Worm (Caenorhabditis elegans): Measurements from ENCODE around the gene vha-3.

vha-3 gene

ce11 chrIV:2316273-2316672 is 528 bp upstream of the vha-3 start, which contains the start of gene Y38F2AL.12:
Gene Y38F2AL.12 (plus strand): TSS chrIV:2316573.
- TF ChIP-seq efl-1 (optimal IDR thresholded peaks at IDR 0.05) (no peak), efl-1 (GFP tag; optimal IDR thresholded peaks at IDR 0.05 in 1 of 2) (peak in 1 of 2 experiments; percentile 28), tlp-1 (tag; optimal IDR thresholded peaks at IDR 0.05) (no peak)

ce11 chrIV:2314862-2315261 is 883 bp downstream of the vha-3 start:
- TF ChIP-seq nhr-20 (tag; optimal IDR thresholded peaks at IDR 0.05) (no peak), zag-1 (tag; optimal IDR thresholded peaks at IDR 0.05) (no peak), unc-86 (tag; optimal IDR thresholded peaks at IDR 0.05) (no peak), F16B12.6 (tag; optimal IDR thresholded peaks at IDR 0.05) (no peak), nhr-28 (tag; optimal IDR thresholded peaks at IDR 0.05) (no peak), ceh-82 (tag; optimal IDR thresholded peaks at IDR 0.05) (no peak), fkh-4 (tag; optimal IDR thresholded peaks at IDR 0.05; ENCODE audit: borderline replicate concordance) (no peak)

ce11 chrIV:2313721-2314683 is 1.7 kb downstream of the vha-3 start, which contains the start of gene vha-11:
Gene vha-11 (minus strand): TSS chrIV:2314567.
- no peak for TF ChIP-seq efl-1 (optimal IDR thresholded peaks at IDR 0.05)
- peak in 1 of 2 experiments; percentile 89 for TF ChIP-seq efl-1 (GFP tag; optimal IDR thresholded peaks at IDR 0.05 in 1 of 2)
- no peak for TF ChIP-seq lsy-2 (tag; optimal IDR thresholded peaks at IDR 0.05)
- TF ChIP-seq ama-1 (optimal IDR thresholded peaks at IDR 0.05), result peak; percentile 13
- peak; percentile 6 for TF ChIP-seq nhr-90 (tag; optimal IDR thresholded peaks at IDR 0.05; ENCODE audit: poor library complexity)
- TF ChIP-seq nhr-71 (tag; optimal IDR thresholded peaks at IDR 0.05), result peak; percentile 23
- TF ChIP-seq aly-2 (tag; optimal IDR thresholded peaks at IDR 0.05), result peak; percentile 15
- no peak for TF ChIP-seq nhr-11 (tag; optimal IDR thresholded peaks at IDR 0.05)
- TF ChIP-seq nhr-85 (tag), result peak; percentile 11

- no peak for TF ChIP-seq dpl-1 (GFP tag; optimal IDR thresholded peaks at IDR 0.05)
- TF ChIP-seq tlp-1 (tag; optimal IDR thresholded peaks at IDR 0.05), result no peak
- TF ChIP-seq lin-13 (GFP tag; optimal IDR thresholded peaks at IDR 0.05), result no peak
- no peak for TF ChIP-seq sup-37 (GFP tag; optimal IDR thresholded peaks at IDR 0.05)
- TF ChIP-seq Y116A8C.19 (tag; optimal IDR thresholded peaks at IDR 0.05; ENCODE audit: borderline replicate concordance), result no peak
- TF ChIP-seq rnt-1 (tag; optimal IDR thresholded peaks at IDR 0.05), result no peak
- no peak for TF ChIP-seq lsy-2 (tag; optimal IDR thresholded peaks at IDR 0.05)
- no peak for TF ChIP-seq fkh-4 (tag; optimal IDR thresholded peaks at IDR 0.05; ENCODE audit: borderline replicate concordance)
- TF ChIP-seq lin-15B (tag; optimal IDR thresholded peaks at IDR 0.05), result no peak
- TF ChIP-seq snu-23 (GFP tag; optimal IDR thresholded peaks at IDR 0.05), result no peak
- no peak for TF ChIP-seq isw-1 (GFP tag; IDR thresholded peaks at IDR 0.05)
- TF ChIP-seq ztf-11 (tag; optimal IDR thresholded peaks at IDR 0.05), result no peak
- no peak for TF ChIP-seq sox-4 (tag; optimal IDR thresholded peaks at IDR 0.05)
- TF ChIP-seq elt-3 (tag; optimal IDR thresholded peaks at IDR 0.05), result no peak
- no peak for TF ChIP-seq ceh-90 (tag; optimal IDR thresholded peaks at IDR 0.05)
- TF ChIP-seq hlh-17 (GFP tag; optimal IDR thresholded peaks at IDR 0.05; ENCODE audit: borderline replicate concordance), result no peak
Measured at ce11 chrIV:2311554-2311953, 4.2 kb downstream of the vha-3 start.

- TF ChIP-seq mep-1 (tag; optimal IDR thresholded peaks at IDR 0.05), result no peak
- no peak for TF ChIP-seq nhr-237 (tag; optimal IDR thresholded peaks at IDR 0.05)
- TF ChIP-seq sox-4 (tag; optimal IDR thresholded peaks at IDR 0.05), result no peak
- TF ChIP-seq hlh-4 (tag; optimal IDR thresholded peaks at IDR 0.05), result no peak
- no peak for TF ChIP-seq F16B12.6 (tag; optimal IDR thresholded peaks at IDR 0.05)
- TF ChIP-seq jun-1 (tag; optimal IDR thresholded peaks at IDR 0.05), result no peak
- no peak for TF ChIP-seq tlp-1 (tag; optimal IDR thresholded peaks at IDR 0.05)
- no peak for TF ChIP-seq swsn-7 (tag; optimal IDR thresholded peaks at IDR 0.05)
- no peak for TF ChIP-seq nhr-19 (GFP tag; conservative IDR thresholded peaks at IDR 0.05)
- TF ChIP-seq hlh-17 (GFP tag; optimal IDR thresholded peaks at IDR 0.05; ENCODE audit: borderline replicate concordance), result no peak
- TF ChIP-seq fkh-4 (tag; optimal IDR thresholded peaks at IDR 0.05; ENCODE audit: borderline replicate concordance), result no peak
- TF ChIP-seq egl-27 (tag; optimal IDR thresholded peaks at IDR 0.05), result no peak
- no peak for TF ChIP-seq fkh-8 (tag; optimal IDR thresholded peaks at IDR 0.05)
- no peak for TF ChIP-seq zip-4 (GFP tag; optimal IDR thresholded peaks at IDR 0.05)
Measured at ce11 chrIV:2308203-2308602, 7.5 kb downstream of the vha-3 start.

All from whole organism, L1 larva.